Fruit fly (Drosophila melanogaster) whole organism, embryonic: ENCODE data around the gene Tom70.

Experiments
- B-H2 ChIP-seq: fragments of 200-800 bp; sonication (Bioruptor generic); optimal IDR thresholded peaks from 2 replicates; lab custom pipeline; 2018; ENCODE audit warnings: missing biosample characterization, mild to moderate bottlenecking, missing genetic modification characterization
- CG10431 ChIP-seq: fragments of 200-800 bp; sonication (Bioruptor generic); optimal IDR thresholded peaks from 3 replicates; lab custom pipeline; 2018; ENCODE audit warnings: missing biosample characterization, mild to moderate bottlenecking, missing genetic modification characterization
- CG10654 ChIP-seq: fragments of 200-800 bp; sonication (Bioruptor generic); optimal IDR thresholded peaks from 2 replicates; lab custom pipeline; 2016; ENCODE audit warnings: missing biosample characterization, missing genetic modification characterization
- CG10979 ChIP-seq: fragments of 200-800 bp; sonication (Bioruptor generic); optimal IDR thresholded peaks from 2 replicates; lab custom pipeline; 2018; ENCODE audit warnings: missing biosample characterization, mild to moderate bottlenecking, missing genetic modification characterization, moderate library complexity
- CG11085 ChIP-seq: fragments of 200-800 bp; sonication (Bioruptor generic); IDR thresholded peaks from 2 replicates; pipeline ENCODE4 v1.3.6; 2022; ENCODE audit warnings: missing biosample characterization, missing genetic modification characterization
- CG12104 ChIP-seq: fragments of 200-800 bp; sonication (Bioruptor generic); optimal IDR thresholded peaks from 3 replicates; lab custom pipeline; 2016; ENCODE audit warnings: missing biosample characterization, missing genetic modification characterization
- CG1233 ChIP-seq: fragments of 200-800 bp; sonication (Bioruptor generic); optimal IDR thresholded peaks from 4 replicates; lab custom pipeline; 2018; ENCODE audit warnings: missing biosample characterization, mild to moderate bottlenecking, missing genetic modification characterization
- CG12769 ChIP-seq: fragments of 200-800 bp; sonication (Bioruptor generic); optimal IDR thresholded peaks from 2 replicates; lab custom pipeline; 2019; ENCODE audit warnings: missing biosample characterization, mild to moderate bottlenecking, missing genetic modification characterization, moderate library complexity
- CG13287 ChIP-seq: fragments of 200-800 bp; sonication (Bioruptor generic); IDR thresholded peaks from 2 replicates; pipeline ENCODE4 v1.3.6; 2022; ENCODE audit warnings: missing biosample characterization, missing genetic modification characterization; ENCODE audit not compliant: partially characterized antibody
- CG13624 ChIP-seq: fragments of 200-800 bp; sonication (Bioruptor generic); optimal IDR thresholded peaks from 2 replicates; lab custom pipeline; 2016; ENCODE audit warnings: missing biosample characterization, missing genetic modification characterization
- CG13775 ChIP-seq: fragments of 200-800 bp; sonication (Bioruptor generic); optimal IDR thresholded peaks from 3 replicates; lab custom pipeline; 2017; ENCODE audit warnings: missing biosample characterization, mild to moderate bottlenecking, missing genetic modification characterization
- CG14860 ChIP-seq: fragments of 200-800 bp; sonication (Bioruptor generic); IDR thresholded peaks from 3 replicates; pipeline ENCODE4 v1.3.6; 2022; ENCODE audit warnings: missing biosample characterization, missing genetic modification characterization; ENCODE audit not compliant: partially characterized antibody
- CG15479 ChIP-seq: fragments of 200-800 bp; sonication (Bioruptor generic); optimal IDR thresholded peaks from 3 replicates; lab custom pipeline; 2019; ENCODE audit warnings: missing biosample characterization, mild to moderate bottlenecking, missing genetic modification characterization, moderate library complexity
- CG2875 ChIP-seq: fragments of 200-800 bp; sonication (Bioruptor generic); optimal IDR thresholded peaks from 2 replicates; lab custom pipeline; 2017; ENCODE audit warnings: missing biosample characterization, mild to moderate bottlenecking, missing genetic modification characterization, missing genetic modification reagents
- CG30403 ChIP-seq: fragments of 200-800 bp; sonication (Bioruptor generic); optimal IDR thresholded peaks from 3 replicates; lab custom pipeline; 2016; ENCODE audit warnings: missing biosample characterization, missing genetic modification characterization
- CG33557 ChIP-seq: fragments of 200-800 bp; sonication (Bioruptor generic); optimal IDR thresholded peaks from 2 replicates; lab custom pipeline; 2019; ENCODE audit warnings: missing biosample characterization, mild to moderate bottlenecking, missing genetic modification characterization, moderate library complexity
- CG34376 ChIP-seq: fragments of 200-800 bp; sonication (Bioruptor generic); optimal IDR thresholded peaks from 2 replicates; lab custom pipeline; 2018; ENCODE audit warnings: missing biosample characterization, mild to moderate bottlenecking, missing genetic modification characterization
- CG4424 ChIP-seq: fragments of 200-800 bp; sonication (Bioruptor generic); optimal IDR thresholded peaks from 3 replicates; lab custom pipeline; 2016; ENCODE audit warnings: missing biosample characterization, missing genetic modification characterization
- CG4707 ChIP-seq: fragments of 200-800 bp; sonication (Bioruptor generic); optimal IDR thresholded peaks from 2 replicates; lab custom pipeline; 2018; ENCODE audit warnings: missing biosample characterization, mild to moderate bottlenecking, missing genetic modification characterization, moderate library complexity
- CG6254 ChIP-seq: fragments of 200-800 bp; sonication (Bioruptor generic); optimal IDR thresholded peaks from 3 replicates; lab custom pipeline; 2017; ENCODE audit warnings: mild to moderate bottlenecking, missing biosample characterization, missing genetic modification reagents, missing genetic modification characterization
- CG6272 ChIP-seq: fragments of 200-800 bp; sonication (Bioruptor generic); IDR thresholded peaks from 2 replicates; pipeline ENCODE4 v1.3.6; 2022; ENCODE audit warnings: missing biosample characterization, missing genetic modification characterization
- CG6689 ChIP-seq: fragments of 200-800 bp; sonication (Bioruptor generic); IDR thresholded peaks from 2 replicates; pipeline ENCODE4 v1.3.6; 2022; ENCODE audit warnings: missing biosample characterization, missing genetic modification characterization
- CG7357 ChIP-seq: fragments of 200-800 bp; sonication (Bioruptor generic); IDR thresholded peaks from 3 replicates; pipeline ENCODE4 v1.3.6; 2022; ENCODE audit warnings: missing biosample characterization, missing genetic modification characterization
- CG7987 ChIP-seq: fragments of 200-800 bp; sonication (Bioruptor generic); optimal IDR thresholded peaks from 2 replicates; lab custom pipeline; 2018; ENCODE audit warnings: missing biosample characterization, mild to moderate bottlenecking, missing genetic modification characterization, moderate library complexity
- CG9876 ChIP-seq: fragments of 200-800 bp; sonication (Bioruptor generic); optimal IDR thresholded peaks from 2 replicates; lab custom pipeline; 2016; ENCODE audit warnings: missing biosample characterization, missing genetic modification characterization
- Ets97D ChIP-seq: fragments of 200-800 bp; sonication (Bioruptor generic); optimal IDR thresholded peaks from 3 replicates; lab custom pipeline; 2016; ENCODE audit warnings: missing biosample characterization, missing genetic modification characterization
- Hmx ChIP-seq: fragments of 200-800 bp; sonication (Bioruptor generic); optimal IDR thresholded peaks from 2 replicates; lab custom pipeline; 2016; ENCODE audit warnings: missing biosample characterization, missing genetic modification characterization
- Mes4 ChIP-seq: fragments of 200-800 bp; sonication (Bioruptor generic); optimal IDR thresholded peaks from 2 replicates; lab custom pipeline; 2016; ENCODE audit warnings: missing biosample characterization, missing genetic modification characterization
- NFAT ChIP-seq: fragments of 200-800 bp; sonication (Bioruptor generic); IDR thresholded peaks from 2 replicates; pipeline ENCODE4 v1.3.6; 2022; ENCODE audit warnings: missing biosample characterization, missing genetic modification characterization
- Oli ChIP-seq: fragments of 200-800 bp; sonication (Bioruptor generic); optimal IDR thresholded peaks from 2 replicates; lab custom pipeline; 2018; ENCODE audit warnings: missing biosample characterization, mild to moderate bottlenecking, missing genetic modification characterization, moderate library complexity
- PHDP ChIP-seq: fragments of 200-800 bp; sonication (Bioruptor generic); optimal IDR thresholded peaks from 3 replicates; lab custom pipeline; 2018; ENCODE audit warnings: missing biosample characterization, mild to moderate bottlenecking, missing genetic modification characterization, moderate library complexity
- Vsx1 ChIP-seq: fragments of 200-800 bp; sonication (Bioruptor generic); optimal IDR thresholded peaks from 2 replicates; lab custom pipeline; 2017; ENCODE audit warnings: missing biosample characterization, mild to moderate bottlenecking, missing genetic modification characterization, missing genetic modification reagents
- chn ChIP-seq: fragments of 200-800 bp; sonication (Bioruptor generic); optimal IDR thresholded peaks from 2 replicates; lab custom pipeline; 2016; ENCODE audit warnings: missing biosample characterization, missing genetic modification characterization
- dan ChIP-seq: fragments of 200-800 bp; sonication (Bioruptor generic); IDR thresholded peaks from 2 replicates; pipeline ENCODE4 v1.3.6; 2022; ENCODE audit warnings: missing biosample characterization, missing genetic modification characterization
- disco-r ChIP-seq: fragments of 200-800 bp; sonication (Bioruptor generic); optimal IDR thresholded peaks from 2 replicates; lab custom pipeline; 2016; ENCODE audit warnings: missing biosample characterization, missing genetic modification characterization
- dm ChIP-seq: fragments of 200-800 bp; sonication (Bioruptor generic); optimal IDR thresholded peaks from 3 replicates; lab custom pipeline; 2016; ENCODE audit warnings: missing biosample characterization, missing genetic modification characterization
- ems ChIP-seq: fragments of 200-800 bp; sonication (Bioruptor generic); optimal IDR thresholded peaks from 3 replicates; lab custom pipeline; 2016; ENCODE audit warnings: missing biosample characterization, missing genetic modification characterization
- ewg ChIP-seq: fragments of 200-800 bp; sonication (Bioruptor generic); optimal IDR thresholded peaks from 3 replicates; lab custom pipeline; 2017; ENCODE audit warnings: mild to moderate bottlenecking, missing biosample characterization, missing genetic modification reagents, missing genetic modification characterization
- exex ChIP-seq: fragments of 200-800 bp; sonication (Bioruptor generic); optimal IDR thresholded peaks from 4 replicates; lab custom pipeline; 2018; ENCODE audit warnings: missing biosample characterization, mild to moderate bottlenecking, missing genetic modification characterization, moderate library complexity
- fd102C ChIP-seq: fragments of 200-800 bp; sonication (Bioruptor generic); optimal IDR thresholded peaks from 2 replicates; lab custom pipeline; 2018; ENCODE audit warnings: missing biosample characterization, mild to moderate bottlenecking, missing genetic modification characterization, moderate library complexity
- fru ChIP-seq: fragments of >200 bp; optimal IDR thresholded peaks from 2 replicates; lab custom pipeline; 2017
- ind ChIP-seq: fragments of 200-800 bp; sonication (Bioruptor generic); optimal IDR thresholded peaks from 3 replicates; lab custom pipeline; 2016; ENCODE audit warnings: missing biosample characterization, missing genetic modification characterization
- insv ChIP-seq, 2 experiments: fragments of 200-800 bp; sonication (Bioruptor generic); optimal IDR thresholded peaks; 3 replicates each; lab custom pipeline; 2016 to 2018; ENCODE audit warnings: missing biosample characterization in 2 of 2, missing genetic modification characterization in 2 of 2
- jing ChIP-seq: fragments of 200-800 bp; sonication (Bioruptor generic); optimal IDR thresholded peaks from 2 replicates; lab custom pipeline; 2018; ENCODE audit warnings: missing biosample characterization, mild to moderate bottlenecking, missing genetic modification characterization
- kah ChIP-seq: fragments of 200-800 bp; sonication (Bioruptor generic); optimal IDR thresholded peaks from 2 replicates; lab custom pipeline; 2018; ENCODE audit warnings: missing biosample characterization, mild to moderate bottlenecking, missing genetic modification characterization
- kay ChIP-seq: fragments of 200-800 bp; sonication (Bioruptor generic); optimal IDR thresholded peaks from 2 replicates; lab custom pipeline; 2016; ENCODE audit warnings: missing biosample characterization, missing genetic modification characterization
- phol ChIP-seq: fragments of 200-800 bp; sonication (Bioruptor generic); optimal IDR thresholded peaks from 3 replicates; lab custom pipeline; 2018; ENCODE audit warnings: missing biosample characterization, mild to moderate bottlenecking, missing genetic modification characterization, moderate library complexity
- sens ChIP-seq: fragments of 200-800 bp; sonication (Bioruptor generic); peaks from one replicate; lab custom pipeline; 2016; ENCODE audit warnings: missing biosample characterization, missing genetic modification characterization
- tap ChIP-seq: fragments of 200-800 bp; optimal IDR thresholded peaks from 3 replicates; lab custom pipeline; 2019; ENCODE audit warnings: missing biosample characterization, mild to moderate bottlenecking, missing genetic modification characterization, moderate library complexity
- trh ChIP-seq: fragments of 200-800 bp; sonication (Bioruptor generic); optimal IDR thresholded peaks from 2 replicates; lab custom pipeline; 2016; ENCODE audit warnings: missing biosample characterization, missing genetic modification characterization
- twi ChIP-seq: fragments of 200-800 bp; optimal IDR thresholded peaks from 2 replicates; lab custom pipeline; 2019; ENCODE audit warnings: missing biosample characterization, mild to moderate bottlenecking, missing genetic modification characterization, moderate library complexity

Tom70 gene

dm6 chr2L:12007331-12007791 lies 30.9 kb downstream of the Tom70 start (continued):
- TF ChIP-seq phol (tag; lab: Kevin White, UChicago), result peak; percentile 26
- peak; percentile 49 for TF ChIP-seq PHDP
- TF ChIP-seq exex (tag; lab: Kevin White, UChicago), result peak; percentile 76
- TF ChIP-seq ewg (GFP tag; lab: Kevin White, UChicago), result peak; percentile 68
- no peak for TF ChIP-seq trh (GFP tag; lab: Kevin White, UChicago)
- no peak for TF ChIP-seq CG10654 (GFP tag; lab: Kevin White, UChicago)
- TF ChIP-seq Mes4, result peak; percentile 44
- peak; percentile 98 for TF ChIP-seq CG34376 (GFP tag; lab: Kevin White, UChicago)
- TF ChIP-seq CG12104 (GFP tag; lab: Kevin White, UChicago), result no peak
- TF ChIP-seq kah (GFP tag; lab: Kevin White, UChicago), result peak; percentile 100
- no peak for TF ChIP-seq NFAT (GFP tag; lab: Robert Waterston, UW)
- TF ChIP-seq Oli, result peak; percentile 35
- TF ChIP-seq CG13624, result peak; percentile 74
- TF ChIP-seq dm (GFP tag; lab: Kevin White, UChicago), result peak; percentile 46
- peak; percentile 99 for TF ChIP-seq CG12769 (tag; lab: Kevin White, UChicago)
- peak; percentile 12 for TF ChIP-seq ems (GFP tag; lab: Kevin White, UChicago)
- TF ChIP-seq CG6254 (GFP tag; lab: Kevin White, UChicago), result peak; percentile 92
- peak; percentile 57 for TF ChIP-seq tap (tag; lab: Kevin White, UChicago)
- TF ChIP-seq kay (GFP tag; lab: Kevin White, UChicago), result peak; percentile 89
- TF ChIP-seq disco-r, result peak; percentile 50
- TF ChIP-seq fd102C (GFP tag; lab: Kevin White, UChicago), result peak; percentile 50
- TF ChIP-seq CG7357 (GFP tag; lab: Robert Waterston, UW), result no peak
- peak; percentile 82 for TF ChIP-seq CG4707 (GFP tag; lab: Kevin White, UChicago)
- TF ChIP-seq CG6272 (GFP tag; lab: Robert Waterston, UW), result peak; percentile 57; the same call in 1 of the 2 replicates
- TF ChIP-seq jing (GFP tag; lab: Kevin White, UChicago), result no peak
- peak; percentile 0 for TF ChIP-seq Ets97D
- TF ChIP-seq ind, result no peak
- no peak for TF ChIP-seq CG30403 (GFP tag; lab: Kevin White, UChicago)
- peak; percentile 92 for TF ChIP-seq B-H2 (GFP tag; lab: Kevin White, UChicago)
- no peak for TF ChIP-seq CG11085
- TF ChIP-seq CG10979 (tag; lab: Kevin White, UChicago), result peak; percentile 50
- peak; percentile 92 for TF ChIP-seq chn (GFP tag; lab: Kevin White, UChicago)
- no peak for TF ChIP-seq CG4424 (GFP tag; lab: Kevin White, UChicago)
- TF ChIP-seq insv (GFP tag; optimal IDR thresholded peaks at IDR 0.05; lab: Kevin White, UChicago), result peak in 1 of 2 experiments; percentile 76
- TF ChIP-seq sens (GFP tag; lab: Kevin White, UChicago), result peak; percentile 93
- TF ChIP-seq CG13775 (GFP tag; lab: Kevin White, UChicago), result peak; percentile 41
- TF ChIP-seq CG6689 (GFP tag; lab: Robert Waterston, UW), result no peak
- no peak for TF ChIP-seq Hmx (GFP tag; lab: Kevin White, UChicago)
- peak; percentile 85 for TF ChIP-seq CG10431 (GFP tag; lab: Kevin White, UChicago)
- peak; percentile 61 for TF ChIP-seq CG2875 (GFP tag; lab: Kevin White, UChicago)
- peak; percentile 68 for TF ChIP-seq CG33557 (GFP tag; lab: Kevin White, UChicago)
- peak; percentile 60 for TF ChIP-seq twi (tag; lab: Kevin White, UChicago)
- TF ChIP-seq fru, result no peak
- TF ChIP-seq CG9876 (GFP tag; lab: Kevin White, UChicago), result no peak
- no peak for TF ChIP-seq CG14860
- TF ChIP-seq dan, result no peak
- peak; percentile 100 for TF ChIP-seq CG15479
- peak; percentile 84 for TF ChIP-seq CG7987 (GFP tag; lab: Kevin White, UChicago)
- peak; percentile 74 for TF ChIP-seq CG1233 (GFP tag; lab: Kevin White, UChicago)
- TF ChIP-seq Vsx1, result peak; percentile 62
- TF ChIP-seq CG13287 (GFP tag; lab: Robert Waterston, UW), result no peak
